Worm (Caenorhabditis elegans) whole organism, L1 larva: ENCODE measurements around the gene F32D8.11.

Experiments
- C04F5.9 ChIP-seq: sonication (generic microtip); optimal IDR thresholded peaks from 2 replicates; lab custom pipeline; 2016; ENCODE audit warnings: missing genetic modification characterization, missing compliant biosample characterization
- C34B4.2 ChIP-seq: sonication (generic microtip); optimal IDR thresholded peaks from 2 replicates; lab custom pipeline; 2017; ENCODE audit warnings: mild to moderate bottlenecking, missing genetic modification characterization, missing compliant biosample characterization
- Y116A8C.19 ChIP-seq: sonication (generic microtip); optimal IDR thresholded peaks from 2 replicates; lab custom pipeline; 2016; ENCODE audit warnings: missing compliant biosample characterization, missing genetic modification characterization, borderline replicate concordance
- ama-1 ChIP-seq: fragments of 150-350 bp; optimal IDR thresholded peaks from 2 replicates; lab custom pipeline; 2014
- ceh-63 ChIP-seq: fragments of 200-800 bp; sonication (Bioruptor generic); optimal IDR thresholded peaks from 2 replicates; lab custom pipeline; 2018; ENCODE audit warnings: mild to moderate bottlenecking, missing genetic modification characterization, missing compliant biosample characterization
- ceh-8 ChIP-seq: fragments of 200-800 bp; sonication (Bioruptor generic); optimal IDR thresholded peaks from 2 replicates; lab custom pipeline; 2018; ENCODE audit warnings: mild to moderate bottlenecking, missing genetic modification characterization, moderate library complexity, missing compliant biosample characterization
- ceh-90 ChIP-seq: sonication (generic microtip); optimal IDR thresholded peaks from 2 replicates; lab custom pipeline; 2016; ENCODE audit warnings: missing genetic modification characterization, missing compliant biosample characterization
- ces-1 ChIP-seq: fragments of 150-350 bp; optimal IDR thresholded peaks from 2 replicates; lab custom pipeline; 2014; ENCODE audit warnings: missing biosample characterization, missing genetic modification reagents, missing genetic modification characterization
- dpl-1 ChIP-seq, 3 experiments: fragments of 150-350 bp in 2 of 3; sonication (generic microtip) in 1 of 3; optimal IDR thresholded peaks; 2 replicates each; lab custom pipeline; 2014 to 2017; ENCODE audit warnings: missing biosample characterization in 3 of 3, missing genetic modification characterization in 3 of 3, missing genetic modification reagents in 3 of 3
- dsc-1 ChIP-seq: sonication (generic microtip); optimal IDR thresholded peaks from 2 replicates; lab custom pipeline; 2016; ENCODE audit warnings: mild to moderate bottlenecking, missing genetic modification characterization, missing compliant biosample characterization
- efl-1 ChIP-seq, 4 experiments: fragments of 150-350 bp; optimal IDR thresholded peaks in 3 of 4; peaks in 1 of 4; 1 replicate in 1 of 4; 2 replicates in 3 of 4; lab custom pipeline; 2014; ENCODE audit warnings: missing biosample characterization in 2 of 4, missing genetic modification characterization in 2 of 4, missing genetic modification reagents in 2 of 4
- egl-13 ChIP-seq: sonication (generic microtip); optimal IDR thresholded peaks from 2 replicates; lab custom pipeline; 2016; ENCODE audit warnings: missing genotype, missing genetic modification reagents, missing genetic modification characterization, missing compliant biosample characterization
- elt-3 ChIP-seq, 6 experiments: fragments of 150-350 bp in 1 of 6; sonication (generic microtip); optimal IDR thresholded peaks; 2 replicates each; lab custom pipeline; 2017 to 2018; ENCODE audit warnings: missing biosample characterization in 6 of 6, missing genetic modification characterization in 6 of 6, inconsistent platforms in 1 of 6
- fkh-8 ChIP-seq: sonication (generic microtip); optimal IDR thresholded peaks from 2 replicates; lab custom pipeline; 2016; ENCODE audit warnings: mild to moderate bottlenecking, missing genetic modification characterization, missing compliant biosample characterization
- fos-1 ChIP-seq: fragments of 150-350 bp; optimal IDR thresholded peaks from 2 replicates; lab custom pipeline; 2014; ENCODE audit warnings: missing biosample characterization, missing genetic modification characterization
- grh-1 ChIP-seq: fragments of 200-800 bp; sonication (Bioruptor generic); IDR thresholded peaks from 2 replicates; pipeline ENCODE4 v1.3.6; 2022; ENCODE audit warnings: missing genetic modification reagents, missing genetic modification characterization, missing compliant biosample characterization
- hlh-4 ChIP-seq: sonication (generic microtip); optimal IDR thresholded peaks from 2 replicates; lab custom pipeline; 2016; ENCODE audit warnings: mild to moderate bottlenecking, missing genetic modification characterization, missing compliant biosample characterization
- irx-1 ChIP-seq: sonication (generic microtip); optimal IDR thresholded peaks from 2 replicates; lab custom pipeline; 2016; ENCODE audit warnings: missing genetic modification characterization, missing compliant biosample characterization
- isw-1 ChIP-seq: fragments of 200-800 bp; sonication (Bioruptor generic); IDR thresholded peaks from 2 replicates; pipeline ENCODE4 v1.3.6; 2022; ENCODE audit warnings: missing genetic modification characterization, missing compliant biosample characterization
- lin-13 ChIP-seq: fragments of 150-350 bp; optimal IDR thresholded peaks from 2 replicates; lab custom pipeline; 2014; ENCODE audit warnings: missing biosample characterization, missing genetic modification reagents, missing genetic modification characterization
- lin-14 ChIP-seq: fragments of 200-800 bp; sonication (Bioruptor generic); optimal IDR thresholded peaks from 2 replicates; lab custom pipeline; 2018; ENCODE audit warnings: mild to moderate bottlenecking, missing genetic modification characterization, moderate library complexity, missing compliant biosample characterization
- lir-3 ChIP-seq: sonication (generic microtip); optimal IDR thresholded peaks from 2 replicates; lab custom pipeline; 2016; ENCODE audit warnings: mild to moderate bottlenecking, missing genetic modification characterization, moderate library complexity, missing compliant biosample characterization; ENCODE audit not compliant: poor library complexity
- mab-9 ChIP-seq: fragments of 200-800 bp; sonication (Bioruptor generic); IDR thresholded peaks from 2 replicates; pipeline ENCODE4 v1.3.6; 2022; ENCODE audit warnings: missing genetic modification reagents, missing genetic modification characterization, missing compliant biosample characterization
- mdl-1 ChIP-seq, 2 experiments: fragments of 150-350 bp; optimal IDR thresholded peaks; 2 replicates each; lab custom pipeline; 2014 to 2017; ENCODE audit warnings: missing biosample characterization in 2 of 2, missing genetic modification characterization in 2 of 2, inconsistent platforms in 1 of 2
- mef-2 ChIP-seq: fragments of 150-350 bp; optimal IDR thresholded peaks from 2 replicates; lab custom pipeline; 2014; ENCODE audit warnings: missing biosample characterization, missing genetic modification characterization
- nhr-20 ChIP-seq: sonication (generic microtip); optimal IDR thresholded peaks from 2 replicates; lab custom pipeline; 2016; ENCODE audit warnings: mild to moderate bottlenecking, missing genetic modification characterization, missing compliant biosample characterization
- nhr-28 ChIP-seq: fragments of 150-350 bp; optimal IDR thresholded peaks from 2 replicates; lab custom pipeline; 2014; ENCODE audit warnings: missing biosample characterization, missing genetic modification characterization
- nhr-47 ChIP-seq: sonication (generic microtip); optimal IDR thresholded peaks from 2 replicates; lab custom pipeline; 2016; ENCODE audit warnings: mild to moderate bottlenecking, missing genetic modification characterization, moderate library complexity, missing compliant biosample characterization
- nhr-71 ChIP-seq: sonication (generic microtip); optimal IDR thresholded peaks from 2 replicates; lab custom pipeline; 2016; ENCODE audit warnings: mild to moderate bottlenecking, missing genetic modification characterization, moderate library complexity, missing compliant biosample characterization
- nhr-76 ChIP-seq: sonication (generic microtip); optimal IDR thresholded peaks from 2 replicates; lab custom pipeline; 2017; ENCODE audit warnings: missing biosample characterization, missing genetic modification characterization
- nhr-77 ChIP-seq: fragments of 150-350 bp; optimal IDR thresholded peaks from 2 replicates; lab custom pipeline; 2014; ENCODE audit warnings: missing biosample characterization, missing genetic modification characterization
- nhr-84 ChIP-seq: sonication (generic microtip); optimal IDR thresholded peaks from 2 replicates; lab custom pipeline; 2017; ENCODE audit warnings: missing biosample characterization, missing genetic modification characterization
- nhr-85 ChIP-seq: sonication (generic microtip); peaks from one replicate; lab custom pipeline; 2016; ENCODE audit warnings: missing genetic modification characterization, inconsistent platforms, missing compliant biosample characterization
- nhr-90 ChIP-seq: sonication (generic microtip); optimal IDR thresholded peaks from 2 replicates; lab custom pipeline; 2016; ENCODE audit warnings: mild to moderate bottlenecking, missing genetic modification characterization, missing compliant biosample characterization; ENCODE audit not compliant: poor library complexity
- pag-3 ChIP-seq: sonication (generic microtip); optimal IDR thresholded peaks from 2 replicates; lab custom pipeline; 2017; ENCODE audit warnings: missing genetic modification characterization, mild to moderate bottlenecking, missing compliant biosample characterization, antibody characterized with exemption, borderline replicate concordance; ENCODE audit not compliant: insufficient read depth
- rnt-1 ChIP-seq: sonication (generic microtip); optimal IDR thresholded peaks from 2 replicates; lab custom pipeline; 2016; ENCODE audit warnings: mild to moderate bottlenecking, missing genetic modification characterization, moderate library complexity, missing compliant biosample characterization
- snu-23 ChIP-seq: sonication (generic microtip); optimal IDR thresholded peaks from 2 replicates; lab custom pipeline; 2016; ENCODE audit warnings: missing genetic modification characterization, missing compliant biosample characterization
- sox-4 ChIP-seq: sonication (generic microtip); optimal IDR thresholded peaks from 2 replicates; lab custom pipeline; 2016; ENCODE audit warnings: missing genetic modification characterization, missing compliant biosample characterization
- sptf-1 ChIP-seq: fragments of 150-350 bp; optimal IDR thresholded peaks from 2 replicates; lab custom pipeline; 2014; ENCODE audit warnings: missing biosample characterization, missing genetic modification characterization
- sup-37 ChIP-seq: fragments of 200-800 bp; sonication (Bioruptor generic); optimal IDR thresholded peaks from 2 replicates; lab custom pipeline; 2018; ENCODE audit warnings: mild to moderate bottlenecking, missing genetic modification characterization, missing compliant biosample characterization
- tbx-2 ChIP-seq: sonication (generic microtip); optimal IDR thresholded peaks from 2 replicates; lab custom pipeline; 2016; ENCODE audit warnings: missing genetic modification characterization, missing compliant biosample characterization
- tlp-1 ChIP-seq: fragments of 150-350 bp; optimal IDR thresholded peaks from 2 replicates; lab custom pipeline; 2014; ENCODE audit warnings: missing biosample characterization, missing genetic modification characterization
- unc-62 ChIP-seq: fragments of 150-350 bp; optimal IDR thresholded peaks from 2 replicates; lab custom pipeline; 2014; ENCODE audit warnings: missing biosample characterization, missing genetic modification reagents, missing genetic modification characterization
- unc-86 ChIP-seq: sonication (generic microtip); optimal IDR thresholded peaks from 2 replicates; lab custom pipeline; 2016; ENCODE audit warnings: missing genetic modification characterization, missing compliant biosample characterization
- unc-98 ChIP-seq: fragments of 200-800 bp; sonication (Bioruptor generic); IDR thresholded peaks from 2 replicates; pipeline ENCODE4 v1.3.6; 2022; ENCODE audit warnings: missing genetic modification characterization, missing compliant biosample characterization
- vab-15 ChIP-seq: sonication (generic microtip); optimal IDR thresholded peaks from 2 replicates; lab custom pipeline; 2017; ENCODE audit warnings: missing genotype, mild to moderate bottlenecking, missing genetic modification characterization, missing compliant biosample characterization
- zag-1 ChIP-seq: fragments of 150-350 bp; optimal IDR thresholded peaks from 2 replicates; lab custom pipeline; 2014; ENCODE audit warnings: missing biosample characterization, missing genetic modification characterization
- zip-4 ChIP-seq: fragments of 200-800 bp; sonication (Bioruptor generic); optimal IDR thresholded peaks from 2 replicates; lab custom pipeline; 2018; ENCODE audit warnings: mild to moderate bottlenecking, missing genetic modification characterization, moderate library complexity, missing compliant biosample characterization
- ztf-11 ChIP-seq, 2 experiments: sonication (generic microtip); optimal IDR thresholded peaks; 2 replicates each; lab custom pipeline; 2016 to 2017; ENCODE audit warnings: missing genetic modification characterization in 2 of 2, missing biosample characterization in 1 of 2, missing compliant biosample characterization in 1 of 2

F32D8.11 gene

ce11 chrV:10860526-10861037, 28.4 kb downstream of the F32D8.11 start:
- TF ChIP-seq nhr-77 (tag; lab: Kevin White, UChicago) (no peak), sox-4 (tag; lab: Kevin White, UChicago) (no peak), efl-1 (optimal IDR thresholded peaks at IDR 0.05; lab: Kevin White, UChicago) (no peak), efl-1 (GFP tag; optimal IDR thresholded peaks at IDR 0.05 in 1 of 2; lab: Kevin White, UChicago) (peak in 1 of 2 experiments; percentile 12), Y116A8C.19 (tag; lab: Kevin White, UChicago) (no peak), fkh-8 (tag; lab: Kevin White, UChicago) (peak; percentile 2), hlh-4 (no peak), snu-23 (GFP tag; lab: Kevin White, UChicago) (peak; percentile 13), nhr-90 (tag; lab: Kevin White, UChicago) (no peak), lin-14 (GFP tag; lab: Kevin White, UChicago) (peak; percentile 50), lir-3 (tag; lab: Kevin White, UChicago) (no peak), nhr-85 (tag; lab: Kevin White, UChicago) (peak; percentile 88), nhr-47 (no peak), elt-3 (tag; optimal IDR thresholded peaks at IDR 0.05; lab: Kevin White, UChicago) (peak in 1 of 6 experiments; percentile 31), zip-4 (GFP tag; lab: Kevin White, UChicago) (no peak), grh-1 (GFP tag; lab: Robert Waterston, UW) (no peak), zag-1 (tag; lab: Kevin White, UChicago) (no peak), tbx-2 (tag; lab: Kevin White, UChicago) (peak; percentile 4), mef-2 (no peak), rnt-1 (tag; lab: Kevin White, UChicago) (peak; percentile 1), dpl-1 (GFP tag; optimal IDR thresholded peaks at IDR 0.05; lab: Kevin White, UChicago) (no peak), fos-1 (no peak), lin-13 (GFP tag; lab: Kevin White, UChicago) (no peak), nhr-71 (peak; percentile 29), mdl-1 (tag; optimal IDR thresholded peaks at IDR 0.05; lab: Kevin White, UChicago) (no peak), dsc-1 (no peak)

ce11 chrV:10859775-10860174, 29.2 kb downstream of the F32D8.11 start:
- TF ChIP-seq nhr-84 = no peak
- no peak for TF ChIP-seq pag-3
- no peak for TF ChIP-seq unc-98 (GFP tag; lab: Robert Waterston, UW)
- no peak for TF ChIP-seq ztf-11 (tag; optimal IDR thresholded peaks at IDR 0.05; lab: Kevin White, UChicago)
- no peak for TF ChIP-seq ceh-63 (GFP tag; lab: Kevin White, UChicago)
- peak; percentile 24 for TF ChIP-seq lin-14 (GFP tag; lab: Kevin White, UChicago)
- TF ChIP-seq lin-13 (GFP tag; lab: Kevin White, UChicago) = no peak
- TF ChIP-seq nhr-28 (tag; lab: Kevin White, UChicago) = no peak
- no peak for TF ChIP-seq vab-15 (tag; lab: Kevin White, UChicago)
- no peak for TF ChIP-seq ces-1 (GFP tag; lab: Kevin White, UChicago)
- TF ChIP-seq unc-62 = no peak
- no peak for TF ChIP-seq unc-86 (tag; lab: Kevin White, UChicago)
- no peak for TF ChIP-seq sup-37
- no peak for TF ChIP-seq ama-1 (lab: Kevin White, UChicago)
- peak in 1 of 2 experiments; percentile 9 for TF ChIP-seq mdl-1 (tag; optimal IDR thresholded peaks at IDR 0.05; lab: Kevin White, UChicago)
- no peak for TF ChIP-seq C34B4.2 (tag; lab: Kevin White, UChicago)
- no peak for TF ChIP-seq fos-1
- TF ChIP-seq sptf-1 (tag; lab: Kevin White, UChicago) = no peak
- no peak for TF ChIP-seq hlh-4
- TF ChIP-seq ceh-90 (tag; lab: Kevin White, UChicago) = no peak
- TF ChIP-seq mab-9 (GFP tag; lab: Robert Waterston, UW) = no peak
- no peak for TF ChIP-seq nhr-90 (tag; lab: Kevin White, UChicago)
- TF ChIP-seq C04F5.9 = no peak
- no peak for TF ChIP-seq egl-13 (tag; lab: Kevin White, UChicago)
- no peak for TF ChIP-seq efl-1 (optimal IDR thresholded peaks at IDR 0.05; lab: Kevin White, UChicago)
- no peak for TF ChIP-seq efl-1 (GFP tag; optimal IDR thresholded peaks at IDR 0.05 in 1 of 2; lab: Kevin White, UChicago)
- TF ChIP-seq nhr-71 = no peak
- peak; percentile 4 for TF ChIP-seq nhr-20
- no peak for TF ChIP-seq nhr-47
- no peak for TF ChIP-seq mef-2
- TF ChIP-seq isw-1 (GFP tag; lab: Robert Waterston, UW) = no peak
- no peak for TF ChIP-seq ceh-8
- no peak for TF ChIP-seq nhr-76 (tag; lab: Kevin White, UChicago)
- no peak for TF ChIP-seq tlp-1 (tag; lab: Kevin White, UChicago)
- no peak for TF ChIP-seq sox-4 (tag; lab: Kevin White, UChicago)
- TF ChIP-seq irx-1 (tag; lab: Kevin White, UChicago) = no peak
